Worm (Caenorhabditis elegans): ENCODE results near the gene F26G1.2.
A peak's percentile ranks its signal among the peaks of the same experiment; 100 is the strongest.

Gene F26G1.2

ce11 chrII:4739984-4740462, 22.9 kb upstream of the F26G1.2 start, which contains the start of gene eas-1 (continued):
- peak; percentile 62 to 79 (median 78) for TF ChIP-seq ceh-82 (tag; optimal IDR thresholded peaks at IDR 0.05)
- TF ChIP-seq unc-98 (GFP tag; IDR thresholded peaks at IDR 0.05): peak; percentile 85
- TF ChIP-seq alr-1 (tag; optimal IDR thresholded peaks at IDR 0.05; ENCODE audit: borderline replicate concordance): no peak
- peak; percentile 71 for TF ChIP-seq C16A3.4 (tag; optimal IDR thresholded peaks at IDR 0.05)
- peak; percentile 97 to 100 for TF ChIP-seq efl-1 (optimal IDR thresholded peaks at IDR 0.05)
- peak; percentile 96 to 99 for TF ChIP-seq efl-1 (GFP tag; optimal IDR thresholded peaks at IDR 0.05 in 1 of 2)
- TF ChIP-seq ztf-11 (tag; optimal IDR thresholded peaks at IDR 0.05): peak in 1 of 2 experiments; percentile 88
- TF ChIP-seq ceh-8 (GFP tag; optimal IDR thresholded peaks at IDR 0.05): peak; percentile 63
- peak; percentile 92 for TF ChIP-seq nhr-47 (tag; optimal IDR thresholded peaks at IDR 0.05)
- TF ChIP-seq nhr-77 (tag; optimal IDR thresholded peaks at IDR 0.05): no peak
- peak; percentile 86 for TF ChIP-seq snu-23 (GFP tag; optimal IDR thresholded peaks at IDR 0.05)
- TF ChIP-seq ztf-4 (tag; optimal IDR thresholded peaks at IDR 0.05): no peak
- no peak for TF ChIP-seq nhr-28 (tag; optimal IDR thresholded peaks at IDR 0.05)
- no peak for TF ChIP-seq ceh-63 (GFP tag; optimal IDR thresholded peaks at IDR 0.05)
- peak; percentile 96 to 97 for TF ChIP-seq lin-35 (GFP tag; optimal IDR thresholded peaks at IDR 0.05)
- peak; percentile 86 for TF ChIP-seq fkh-4 (tag; optimal IDR thresholded peaks at IDR 0.05; ENCODE audit: borderline replicate concordance)
- peak; percentile 88 for TF ChIP-seq nhr-85 (tag)
- TF ChIP-seq hlh-4 (tag; optimal IDR thresholded peaks at IDR 0.05): no peak
- peak; percentile 55 for TF ChIP-seq lin-15B (tag; optimal IDR thresholded peaks at IDR 0.05)
- no peak for TF ChIP-seq C34B4.2 (tag; optimal IDR thresholded peaks at IDR 0.05)
- peak; percentile 87 for TF ChIP-seq sox-4 (tag; optimal IDR thresholded peaks at IDR 0.05)
- peak; percentile 86 for TF ChIP-seq nhr-20 (tag; optimal IDR thresholded peaks at IDR 0.05)
- peak; percentile 93 for TF ChIP-seq ceh-90 (tag; optimal IDR thresholded peaks at IDR 0.05)
- peak; percentile 86 for TF ChIP-seq dsc-1 (tag; optimal IDR thresholded peaks at IDR 0.05)
- TF ChIP-seq blmp-1 (tag; optimal IDR thresholded peaks at IDR 0.05): peak; percentile 73
- TF ChIP-seq sup-37 (GFP tag; optimal IDR thresholded peaks at IDR 0.05): no peak
- no peak for TF ChIP-seq tlp-1 (tag; optimal IDR thresholded peaks at IDR 0.05)
- TF ChIP-seq fkh-8 (tag; optimal IDR thresholded peaks at IDR 0.05): peak; percentile 82
- peak; percentile 29 for TF ChIP-seq efl-3 (GFP tag; optimal IDR thresholded peaks at IDR 0.05)
- TF ChIP-seq swsn-7 (tag; optimal IDR thresholded peaks at IDR 0.05): peak; percentile 79
- TF ChIP-seq egl-27 (tag; optimal IDR thresholded peaks at IDR 0.05): no peak
- peak; percentile 57; the same call in 1 of the 2 replicates for TF ChIP-seq ceh-88 (GFP tag; IDR thresholded peaks at IDR 0.05)
- TF ChIP-seq unc-30 (tag; optimal IDR thresholded peaks at IDR 0.05): no peak
- TF ChIP-seq nhr-11 (tag; optimal IDR thresholded peaks at IDR 0.05): no peak
- TF ChIP-seq nhr-12 (tag; optimal IDR thresholded peaks at IDR 0.05): no peak
- TF ChIP-seq nhr-19 (GFP tag; conservative IDR thresholded peaks at IDR 0.05): peak; percentile 82
- TF ChIP-seq F16B12.6 (tag; optimal IDR thresholded peaks at IDR 0.05): peak; percentile 81
- peak; percentile 18 for TF ChIP-seq unc-130 (tag; optimal IDR thresholded peaks at IDR 0.05)
- TF ChIP-seq unc-62 (GFP tag; optimal IDR thresholded peaks at IDR 0.05): no peak
- no peak for TF ChIP-seq aly-2 (tag; optimal IDR thresholded peaks at IDR 0.05)
- TF ChIP-seq nhr-90 (tag; optimal IDR thresholded peaks at IDR 0.05; ENCODE audit: poor library complexity): peak; percentile 90
- TF ChIP-seq pag-3 (tag; optimal IDR thresholded peaks at IDR 0.05; ENCODE audit: borderline replicate concordance, insufficient read depth): no peak
- peak; percentile 73 for TF ChIP-seq jun-1 (tag; optimal IDR thresholded peaks at IDR 0.05)
- TF ChIP-seq mef-2 (tag; optimal IDR thresholded peaks at IDR 0.05): peak; percentile 9
- no peak for TF ChIP-seq pqm-1 (tag; optimal IDR thresholded peaks at IDR 0.05)

All from whole organism, L1 larva.